Fruit fly (Drosophila melanogaster): ENCODE data around the gene Mal-B1.

The Mal-B1 gene

DNA sequence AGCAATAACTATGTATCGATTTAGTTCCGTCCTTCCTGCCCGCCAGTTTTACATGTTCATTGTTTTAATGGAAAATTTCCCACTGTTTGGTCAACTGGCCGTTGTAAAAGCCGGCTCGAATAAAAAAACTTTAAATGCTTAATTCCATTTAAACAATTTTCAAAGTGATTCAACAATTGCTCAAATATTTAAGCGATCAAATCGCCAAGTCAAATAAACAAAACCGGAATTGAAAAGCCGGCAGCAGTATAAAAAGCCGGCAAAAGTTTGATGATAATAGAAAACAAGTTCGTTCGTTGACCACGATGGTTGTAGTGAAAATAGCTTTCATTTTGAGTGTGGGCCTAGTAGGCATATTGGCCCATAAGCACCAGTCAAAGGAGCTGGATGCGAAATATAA is at the start of gene Mal-B1:
Gene Mal-B1 (plus strand): TSS at position 301 of the 400 bp plus-strand sequence.
- no peak for TF ChIP-seq Dll (optimal IDR thresholded peaks at IDR 0.05)
- TF ChIP-seq usp (GFP tag; optimal IDR thresholded peaks at IDR 0.05): no peak
- TF ChIP-seq CG8478 (optimal IDR thresholded peaks at IDR 0.05): no peak
- TF ChIP-seq EcR (GFP tag; optimal IDR thresholded peaks at IDR 0.05): no peak
- TF ChIP-seq psq (optimal IDR thresholded peaks at IDR 0.05): no peak
- TF ChIP-seq pan (optimal IDR thresholded peaks at IDR 0.05): no peak

DNA sequence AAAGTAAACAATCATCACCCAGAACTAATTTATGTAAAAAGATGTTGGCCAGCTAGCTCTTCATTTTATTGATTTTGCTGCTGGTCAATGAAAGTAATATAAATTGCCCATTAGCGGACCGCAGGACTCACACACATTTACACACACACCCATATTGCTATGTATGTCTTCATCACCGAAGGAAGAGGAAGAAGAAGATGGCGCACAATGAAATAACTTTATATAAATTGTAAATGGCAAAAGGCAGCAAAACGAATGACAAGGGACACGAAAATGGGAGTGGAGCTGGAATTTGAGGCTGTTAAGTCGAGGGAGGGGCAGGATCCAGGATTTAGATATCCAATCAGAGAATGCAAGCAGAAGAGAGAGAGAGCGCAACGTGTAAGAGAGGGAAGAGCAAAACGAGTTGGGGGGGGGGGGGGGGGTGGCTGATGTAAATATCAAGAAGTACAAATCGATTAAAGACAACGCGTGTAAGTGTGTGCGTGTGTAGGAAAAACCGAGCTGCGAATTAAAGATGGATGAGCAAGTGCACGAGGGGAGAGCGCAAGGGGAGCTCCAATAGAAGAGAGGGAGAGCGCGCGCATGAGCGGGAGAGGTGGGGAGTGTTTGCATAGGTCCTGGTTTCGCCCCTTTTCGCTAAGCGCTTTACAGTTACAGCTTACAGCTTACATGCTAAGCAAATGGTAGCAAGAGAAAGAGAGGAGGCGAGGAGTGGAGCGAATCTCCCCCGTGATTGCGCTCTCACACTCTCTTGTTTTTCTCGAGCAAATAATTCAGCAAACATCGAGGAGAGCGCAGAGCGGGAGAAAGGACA is 42.6 kb upstream of the Mal-B1 start:
- TF ChIP-seq usp (GFP tag; optimal IDR thresholded peaks at IDR 0.05) (no peak), psq (optimal IDR thresholded peaks at IDR 0.05) (no peak), pan (optimal IDR thresholded peaks at IDR 0.05) (no peak), CG8478 (optimal IDR thresholded peaks at IDR 0.05) (no peak), EcR (GFP tag; optimal IDR thresholded peaks at IDR 0.05) (no peak), Dll (optimal IDR thresholded peaks at IDR 0.05) (peak; percentile 85)

DNA sequence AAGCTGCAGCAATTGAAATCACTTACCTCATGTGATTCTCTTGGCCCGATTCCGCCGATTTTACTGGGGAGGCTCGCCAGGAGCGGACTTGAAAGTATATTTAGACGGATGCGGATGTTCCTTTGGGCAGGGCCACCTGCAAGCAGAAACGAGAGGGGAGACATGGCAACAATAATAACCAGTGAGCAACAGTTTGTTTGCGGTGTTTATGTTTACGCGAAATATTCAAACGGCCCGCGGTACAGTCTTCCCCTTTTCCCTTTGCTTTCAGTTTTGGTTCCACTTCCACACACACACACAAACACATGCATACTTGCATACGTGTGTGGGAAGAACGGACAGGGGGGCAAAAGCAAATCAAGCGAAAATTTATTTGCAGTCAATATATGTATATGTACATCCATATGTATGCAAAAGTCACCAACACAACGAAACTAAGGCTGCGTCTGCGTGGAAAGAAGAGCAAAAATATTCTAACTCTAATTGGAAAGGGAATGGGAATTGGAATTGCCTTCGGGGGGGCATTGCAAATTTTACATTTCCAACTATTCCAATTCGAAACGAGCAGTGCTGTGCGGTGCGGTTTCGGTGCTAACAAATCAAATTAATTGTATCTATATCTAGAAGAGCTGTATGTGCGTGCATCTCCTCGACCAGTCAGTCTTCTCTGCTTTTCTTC is 40.9 kb upstream of the Mal-B1 start:
- TF ChIP-seq CG8478 (optimal IDR thresholded peaks at IDR 0.05) (no peak), psq (optimal IDR thresholded peaks at IDR 0.05) (no peak), usp (GFP tag; optimal IDR thresholded peaks at IDR 0.05) (no peak), pan (optimal IDR thresholded peaks at IDR 0.05) (no peak), Dll (optimal IDR thresholded peaks at IDR 0.05) (no peak), EcR (GFP tag; optimal IDR thresholded peaks at IDR 0.05) (no peak)

DNA sequence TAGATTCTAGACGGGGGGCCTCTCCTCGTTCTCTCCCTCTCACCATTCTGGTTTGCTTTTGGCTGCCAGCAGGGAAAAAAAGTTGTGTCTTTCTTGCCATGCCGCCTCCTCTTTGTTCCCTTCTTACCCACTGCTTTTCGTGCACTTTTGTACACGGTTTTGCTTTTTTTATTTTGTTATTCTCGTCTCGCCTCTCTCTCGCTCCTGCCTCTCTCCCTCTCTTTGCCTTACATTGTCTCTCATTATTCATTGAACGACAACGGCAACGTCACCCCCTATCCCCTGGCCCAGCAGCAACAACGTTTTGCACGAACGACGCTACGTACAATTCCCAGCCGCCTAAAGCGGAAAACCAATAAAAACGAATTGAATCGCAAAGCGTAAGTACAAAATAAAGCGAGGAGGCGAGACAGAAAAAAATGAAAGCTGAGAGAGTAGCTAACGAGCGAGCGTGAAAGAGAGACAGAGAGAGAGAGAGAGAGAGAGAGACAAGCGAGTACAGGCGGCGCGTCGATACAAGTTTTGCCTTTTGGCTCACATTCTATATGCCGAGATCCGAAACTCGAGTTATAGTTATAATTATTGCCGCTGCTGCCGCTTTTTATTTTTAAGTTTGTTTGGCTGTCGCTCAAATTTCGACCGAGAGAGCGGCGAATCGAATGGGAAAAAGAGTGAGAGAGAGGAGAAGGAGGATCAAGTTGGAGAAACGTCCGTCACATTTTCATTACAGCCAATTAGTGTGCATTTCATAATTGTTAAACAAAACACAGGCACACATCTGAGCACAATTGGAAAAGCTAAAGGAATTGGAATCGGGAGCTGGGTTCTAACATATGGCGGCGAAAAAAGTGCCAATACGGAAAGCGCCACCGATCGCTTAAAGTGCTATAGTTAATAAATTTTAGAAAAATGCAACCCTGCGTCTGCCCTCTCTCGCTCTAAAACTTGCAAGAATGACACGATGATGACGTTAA is 40.0 kb upstream of the Mal-B1 start:
- TF ChIP-seq psq (optimal IDR thresholded peaks at IDR 0.05): peak; percentile 81
- no peak for TF ChIP-seq pan (optimal IDR thresholded peaks at IDR 0.05)
- TF ChIP-seq CG8478 (optimal IDR thresholded peaks at IDR 0.05): no peak
- TF ChIP-seq usp (GFP tag; optimal IDR thresholded peaks at IDR 0.05): no peak
- no peak for TF ChIP-seq EcR (GFP tag; optimal IDR thresholded peaks at IDR 0.05)
- TF ChIP-seq Dll (optimal IDR thresholded peaks at IDR 0.05): peak; percentile 92

DNA sequence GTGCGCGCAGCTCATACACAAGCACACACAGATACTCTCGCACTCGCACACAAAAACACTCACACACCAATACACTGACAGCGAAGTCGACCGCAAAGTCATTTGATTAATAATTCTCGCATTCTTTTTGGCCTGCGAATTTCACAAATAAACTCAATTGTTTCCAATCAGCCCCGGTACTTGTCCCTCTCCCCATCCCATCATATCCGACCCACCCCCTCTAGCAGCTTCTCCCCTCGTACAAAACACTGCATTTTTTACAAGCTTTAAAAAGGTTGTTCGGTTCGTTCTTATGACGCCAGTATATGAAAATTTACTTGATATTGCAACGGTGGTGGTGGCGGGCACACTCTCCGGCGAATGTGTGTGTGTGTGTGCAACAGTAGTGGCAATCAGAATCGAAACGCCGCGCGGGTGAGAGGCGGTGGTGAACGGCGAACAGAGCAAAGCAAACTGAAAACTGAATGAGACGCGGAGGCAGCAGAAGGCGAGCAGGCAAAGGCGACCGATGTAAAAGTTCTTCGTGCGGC is 39.3 kb upstream of the Mal-B1 start:
- TF ChIP-seq pan (optimal IDR thresholded peaks at IDR 0.05) (no peak), EcR (GFP tag; optimal IDR thresholded peaks at IDR 0.05) (peak in 1 of 2 experiments; percentile 29), psq (optimal IDR thresholded peaks at IDR 0.05) (no peak), Dll (optimal IDR thresholded peaks at IDR 0.05) (peak; percentile 70), usp (GFP tag; optimal IDR thresholded peaks at IDR 0.05) (no peak), CG8478 (optimal IDR thresholded peaks at IDR 0.05) (peak; percentile 32)

DNA sequence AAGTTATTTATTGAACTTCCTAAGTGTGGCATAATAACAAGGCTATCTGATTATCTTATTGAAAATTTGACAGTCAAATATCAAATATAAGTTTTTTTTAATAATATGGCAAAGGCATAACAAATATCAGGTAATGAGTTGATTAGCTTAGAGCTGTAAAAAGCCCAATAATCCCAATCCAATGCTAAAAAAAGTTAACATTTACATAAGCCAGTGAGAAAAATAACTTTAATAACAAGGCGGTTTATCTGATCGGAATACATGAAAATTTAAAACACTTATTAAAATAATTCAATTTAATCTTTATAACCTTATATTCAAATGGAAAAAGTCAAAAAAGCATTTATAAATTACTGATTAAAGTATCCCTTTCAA is 38.7 kb upstream of the Mal-B1 start:
- TF ChIP-seq Dll (optimal IDR thresholded peaks at IDR 0.05): no peak
- TF ChIP-seq EcR (GFP tag; optimal IDR thresholded peaks at IDR 0.05): no peak
- no peak for TF ChIP-seq pan (optimal IDR thresholded peaks at IDR 0.05)
- TF ChIP-seq usp (GFP tag; optimal IDR thresholded peaks at IDR 0.05): no peak
- TF ChIP-seq psq (optimal IDR thresholded peaks at IDR 0.05): no peak
- no peak for TF ChIP-seq CG8478 (optimal IDR thresholded peaks at IDR 0.05)

DNA sequence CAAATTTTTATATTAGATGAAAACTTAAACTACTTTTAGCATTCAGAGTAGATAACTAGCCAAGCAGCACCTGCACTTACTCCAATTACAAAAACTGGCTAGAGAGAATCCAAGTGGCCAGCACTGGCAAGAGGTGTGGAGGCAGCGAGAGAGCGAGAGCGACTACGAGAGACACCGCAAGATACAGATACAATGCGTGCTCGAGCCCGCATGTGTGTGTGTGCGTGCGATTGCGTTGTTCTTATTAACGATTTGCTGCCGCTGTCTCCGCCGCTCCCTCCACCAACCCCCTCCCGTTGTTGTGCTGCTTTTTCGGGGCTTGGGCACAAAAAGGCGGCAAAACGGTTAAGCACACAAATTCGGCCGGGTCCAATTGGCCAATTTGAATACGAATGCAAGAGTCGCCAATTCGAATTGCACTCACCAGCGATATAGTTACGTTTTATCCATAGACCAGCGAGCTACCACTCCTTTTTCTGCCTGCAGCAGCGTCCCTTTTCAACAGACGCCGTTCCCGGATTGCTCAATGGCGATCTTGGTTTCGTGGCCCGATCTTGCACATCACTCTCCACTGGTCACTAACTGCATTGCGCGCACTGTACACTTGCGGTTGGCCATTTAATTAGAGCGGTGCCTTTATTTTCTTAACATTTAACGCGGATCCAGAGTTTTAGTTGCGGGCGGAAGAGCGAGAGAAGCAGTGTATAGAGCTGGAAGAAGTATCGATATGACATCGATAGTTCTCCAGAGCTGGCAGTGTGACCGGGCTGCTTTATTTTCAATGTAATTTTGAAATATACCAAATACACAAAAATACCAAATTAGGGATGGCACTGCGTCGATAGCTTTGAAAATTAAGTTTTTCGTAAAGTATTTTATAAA is 38.1 kb upstream of the Mal-B1 start, which contains the start of gene crol:
Gene crol (minus strand): TSS at position 737 of the 882 bp plus-strand sequence.
- no peak for TF ChIP-seq usp (GFP tag; optimal IDR thresholded peaks at IDR 0.05)
- peak; percentile 89 for TF ChIP-seq Dll (optimal IDR thresholded peaks at IDR 0.05)

DNA sequence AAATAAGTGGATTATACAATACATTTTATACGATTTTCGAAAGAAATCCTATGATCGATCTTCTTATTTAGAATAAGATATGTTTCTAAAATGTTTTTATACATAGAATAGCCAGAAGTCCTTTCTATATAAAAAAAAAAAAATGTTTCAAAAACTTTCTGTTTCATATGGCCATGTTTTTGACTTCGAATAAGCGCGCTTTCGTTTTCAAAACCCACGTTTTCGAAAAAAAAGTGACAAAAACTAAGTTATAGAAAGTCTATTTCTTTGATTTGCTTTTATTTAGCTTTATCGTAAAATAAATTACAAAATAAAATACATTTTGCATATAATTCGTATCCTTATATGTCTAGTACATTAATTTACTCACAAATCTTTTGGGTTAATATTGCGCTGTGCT is 37.2 kb upstream of the Mal-B1 start:
- TF ChIP-seq EcR (GFP tag; optimal IDR thresholded peaks at IDR 0.05) (no peak), Dll (optimal IDR thresholded peaks at IDR 0.05) (no peak), usp (GFP tag; optimal IDR thresholded peaks at IDR 0.05) (no peak), psq (optimal IDR thresholded peaks at IDR 0.05) (no peak), CG8478 (optimal IDR thresholded peaks at IDR 0.05) (no peak), pan (optimal IDR thresholded peaks at IDR 0.05) (no peak)

DNA sequence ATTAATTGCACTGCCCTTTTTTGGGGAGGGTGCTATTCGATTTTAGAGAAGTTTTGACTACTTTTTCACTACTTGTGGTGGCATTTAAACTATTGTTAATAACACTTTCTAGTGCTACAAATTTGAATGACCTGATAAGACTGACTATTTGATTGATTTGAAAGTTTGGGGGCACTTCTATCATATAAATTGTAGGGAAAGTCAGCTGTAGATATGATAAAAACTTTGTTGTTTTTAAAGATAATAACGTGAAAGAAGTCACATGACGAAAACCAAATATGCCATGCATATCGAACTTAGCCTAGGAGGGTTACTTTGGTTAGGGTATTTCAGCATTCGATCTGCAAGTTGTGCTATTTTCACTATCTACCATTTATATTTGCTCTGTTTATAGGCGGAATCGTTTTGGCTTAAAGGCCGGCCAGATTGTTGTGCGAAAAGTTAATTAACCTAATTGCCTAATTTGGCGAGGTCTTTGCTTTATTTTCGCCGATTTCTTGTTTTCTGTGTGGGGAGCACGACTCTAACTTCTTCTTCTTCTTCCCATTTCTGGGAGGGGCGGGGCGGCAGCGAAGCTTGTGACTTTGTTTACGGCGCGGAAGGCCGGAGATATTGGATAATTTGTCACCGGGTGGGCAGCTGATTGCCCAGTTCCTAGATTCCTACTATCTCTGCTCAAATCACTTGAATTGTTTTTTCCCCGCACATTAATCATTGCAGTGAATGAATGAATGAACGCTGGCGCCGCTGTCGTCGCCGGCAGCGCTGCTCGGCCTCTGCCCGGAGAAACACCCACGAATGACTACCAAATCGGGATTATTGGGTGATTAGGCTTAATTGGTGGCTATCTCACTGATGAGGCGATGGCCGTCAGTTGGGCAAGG is 34.0 kb upstream of the Mal-B1 start:
- TF ChIP-seq CG8478 (optimal IDR thresholded peaks at IDR 0.05) (no peak), psq (optimal IDR thresholded peaks at IDR 0.05) (no peak), EcR (GFP tag; optimal IDR thresholded peaks at IDR 0.05) (no peak), pan (optimal IDR thresholded peaks at IDR 0.05) (no peak), Dll (optimal IDR thresholded peaks at IDR 0.05) (peak; percentile 26), usp (GFP tag; optimal IDR thresholded peaks at IDR 0.05) (no peak)

Data from whole organism.